Worm (Caenorhabditis elegans) whole organism, L2 larva: ENCODE measurements around the gene Y51A2B.2.
A peak's percentile ranks its signal among the peaks of the same experiment; 100 is the strongest.

ENCODE experiments used
- C34F6.9 ChIP-seq: fragments of 150-350 bp; optimal IDR thresholded peaks from 2 replicates; lab custom pipeline; 2014; ENCODE audit warnings: missing biosample characterization, missing genetic modification characterization
- F13H6.1 ChIP-seq: sonication (generic microtip); optimal IDR thresholded peaks from 2 replicates; lab custom pipeline; 2016; ENCODE audit warnings: missing genetic modification characterization, missing compliant biosample characterization
- Y55F3AM.14 ChIP-seq: fragments of 200-800 bp; sonication (Bioruptor generic); optimal IDR thresholded peaks from 2 replicates; lab custom pipeline; 2018; ENCODE audit warnings: mild to moderate bottlenecking, missing genetic modification characterization, missing compliant biosample characterization
- ZK546.5 ChIP-seq: sonication (generic microtip); optimal IDR thresholded peaks from 2 replicates; lab custom pipeline; 2017; ENCODE audit warnings: missing biosample characterization, missing genetic modification characterization
- alr-1 ChIP-seq: fragments of 150-350 bp; optimal IDR thresholded peaks from 2 replicates; lab custom pipeline; 2014; ENCODE audit warnings: missing biosample characterization, missing genetic modification characterization
- aly-2 ChIP-seq: fragments of 150-350 bp; optimal IDR thresholded peaks from 2 replicates; lab custom pipeline; 2014; ENCODE audit warnings: missing biosample characterization, missing genetic modification characterization
- ama-1 ChIP-seq: fragments of 150-350 bp; optimal IDR thresholded peaks from 2 replicates; lab custom pipeline; 2018; ENCODE audit warnings: inconsistent platforms
- blmp-1 ChIP-seq: sonication (generic microtip); optimal IDR thresholded peaks from 2 replicates; lab custom pipeline; 2017; ENCODE audit warnings: missing genetic modification characterization, mild to moderate bottlenecking, missing compliant biosample characterization, antibody characterized with exemption, moderate library complexity; ENCODE audit not compliant: insufficient read depth
- ceh-82 ChIP-seq: fragments of 150-350 bp; optimal IDR thresholded peaks from 2 replicates; lab custom pipeline; 2014; ENCODE audit warnings: missing biosample characterization, missing genetic modification characterization
- crh-2 ChIP-seq: sonication (generic microtip); optimal IDR thresholded peaks from 2 replicates; lab custom pipeline; 2017; ENCODE audit warnings: missing biosample characterization, missing genetic modification characterization
- dmd-4 ChIP-seq: sonication (generic microtip); optimal IDR thresholded peaks from 2 replicates; lab custom pipeline; 2017; ENCODE audit warnings: missing biosample characterization, missing genetic modification characterization
- egl-27 ChIP-seq: sonication (generic microtip); optimal IDR thresholded peaks from 3 replicates; lab custom pipeline; 2017; ENCODE audit warnings: missing biosample characterization, missing genetic modification reagents, missing genetic modification characterization
- elt-1 ChIP-seq: fragments of 150-350 bp; optimal IDR thresholded peaks from 2 replicates; lab custom pipeline; 2014; ENCODE audit warnings: missing biosample characterization, missing genetic modification characterization
- fos-1 ChIP-seq: fragments of 150-350 bp; optimal IDR thresholded peaks from 2 replicates; lab custom pipeline; 2014; ENCODE audit warnings: missing biosample characterization, missing genetic modification characterization
- gmeb-1 ChIP-seq: fragments of 150-350 bp; optimal IDR thresholded peaks from 2 replicates; lab custom pipeline; 2014; ENCODE audit warnings: missing biosample characterization, missing genetic modification characterization
- lin-11 ChIP-seq: fragments of 150-350 bp; sonication (generic microtip); optimal IDR thresholded peaks from 2 replicates; lab custom pipeline; 2014; ENCODE audit warnings: missing biosample characterization, missing genetic modification characterization, inconsistent platforms, mixed read lengths
- lin-13 ChIP-seq: fragments of 150-350 bp; optimal IDR thresholded peaks from 2 replicates; lab custom pipeline; 2014; ENCODE audit warnings: missing biosample characterization, missing genetic modification reagents, missing genetic modification characterization
- mab-5 ChIP-seq: fragments of 150-350 bp; optimal IDR thresholded peaks from 2 replicates; lab custom pipeline; 2014; ENCODE audit warnings: missing biosample characterization, missing genetic modification characterization
- mbf-1 ChIP-seq: sonication (generic microtip); optimal IDR thresholded peaks from 2 replicates; lab custom pipeline; 2017; ENCODE audit warnings: missing biosample characterization, missing genetic modification characterization
- nhr-11 ChIP-seq: fragments of 150-350 bp; optimal IDR thresholded peaks from 2 replicates; lab custom pipeline; 2014; ENCODE audit warnings: missing biosample characterization, missing genetic modification characterization
- nhr-12 ChIP-seq: fragments of 150-350 bp; optimal IDR thresholded peaks from 2 replicates; lab custom pipeline; 2014; ENCODE audit warnings: missing biosample characterization, missing genetic modification characterization
- nhr-129 ChIP-seq: fragments of 150-350 bp; optimal IDR thresholded peaks from 2 replicates; lab custom pipeline; 2014; ENCODE audit warnings: missing biosample characterization, missing genetic modification characterization
- nhr-21 ChIP-seq: fragments of 150-350 bp; optimal IDR thresholded peaks from 2 replicates; lab custom pipeline; 2014; ENCODE audit warnings: missing biosample characterization, missing genetic modification characterization
- nhr-237 ChIP-seq: fragments of 150-350 bp; optimal IDR thresholded peaks from 2 replicates; lab custom pipeline; 2014; ENCODE audit warnings: missing biosample characterization, missing genetic modification characterization
- nhr-25 ChIP-seq: fragments of 150-350 bp; sonication (generic microtip); optimal IDR thresholded peaks from 3 replicates; lab custom pipeline; 2014; ENCODE audit warnings: missing biosample characterization, missing genetic modification characterization
- nhr-77 ChIP-seq: fragments of 150-350 bp; optimal IDR thresholded peaks from 2 replicates; lab custom pipeline; 2014; ENCODE audit warnings: missing biosample characterization, missing genetic modification characterization
- skn-1 ChIP-seq: sonication (generic microtip); optimal IDR thresholded peaks from 2 replicates; lab custom pipeline; 2017; ENCODE audit warnings: missing biosample characterization, missing genetic modification characterization
- sma-3 ChIP-seq: sonication (generic microtip); optimal IDR thresholded peaks from 2 replicates; lab custom pipeline; 2016; ENCODE audit warnings: missing genetic modification reagents, missing genetic modification characterization, missing compliant biosample characterization
- sma-9 ChIP-seq, 2 experiments: fragments of 150-350 bp in 1 of 2; sonication (generic microtip) in 1 of 2; optimal IDR thresholded peaks; 2 replicates each; lab custom pipeline; 2014 to 2016; ENCODE audit warnings: missing genetic modification characterization in 2 of 2, mild to moderate bottlenecking in 1 of 2, missing biosample characterization in 1 of 2, missing compliant biosample characterization in 1 of 2, missing genetic modification reagents in 1 of 2, moderate library complexity in 1 of 2
- snpc-4 ChIP-seq: fragments of 150-350 bp; optimal IDR thresholded peaks from 2 replicates; lab custom pipeline; 2014; ENCODE audit warnings: missing biosample characterization, missing genetic modification characterization
- unc-39 ChIP-seq: fragments of 150-350 bp; optimal IDR thresholded peaks from 2 replicates; lab custom pipeline; 2014; ENCODE audit warnings: missing biosample characterization, missing genetic modification characterization
- unc-62 ChIP-seq: fragments of 150-350 bp; optimal IDR thresholded peaks from 2 replicates; lab custom pipeline; 2014; ENCODE audit warnings: missing biosample characterization, missing genetic modification reagents, missing genetic modification characterization
- zag-1 ChIP-seq: fragments of 150-350 bp; optimal IDR thresholded peaks from 2 replicates; lab custom pipeline; 2014; ENCODE audit warnings: missing biosample characterization, missing genetic modification characterization
- ztf-1 ChIP-seq: fragments of 200-800 bp; sonication (Bioruptor generic); conservative IDR thresholded peaks from 2 replicates; pipeline ENCODE4 v1.3.6; 2022; ENCODE audit warnings: missing genetic modification characterization, missing compliant biosample characterization
- ztf-11 ChIP-seq: sonication (generic microtip); optimal IDR thresholded peaks from 2 replicates; lab custom pipeline; 2017; ENCODE audit warnings: missing biosample characterization, missing genetic modification characterization

The Y51A2B.2 gene

DNA sequence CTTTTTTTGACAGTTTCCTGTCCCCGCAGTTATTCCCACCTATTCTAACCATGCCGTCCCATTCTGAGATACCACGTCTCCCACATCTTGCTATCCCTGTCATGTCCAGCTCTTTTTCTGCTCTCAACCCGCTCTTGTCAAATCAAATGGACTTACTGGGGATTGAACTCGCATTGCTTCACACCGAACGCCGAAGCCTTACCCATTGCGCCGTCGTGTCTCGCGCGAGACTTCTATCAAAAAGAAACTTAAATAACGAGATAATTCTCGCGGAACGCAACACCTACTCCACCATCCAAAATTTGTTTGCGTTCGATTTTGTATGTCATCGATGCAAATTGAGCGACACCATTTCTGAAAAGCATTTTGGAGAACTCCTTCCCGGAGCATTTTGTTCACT is 30.1 kb upstream of the Y51A2B.2 start:
- TF ChIP-seq nhr-237 (tag; lab: Kevin White, UChicago) (no peak), aly-2 (tag; lab: Kevin White, UChicago) (no peak), gmeb-1 (tag; lab: Kevin White, UChicago) (no peak)
- TF ChIP-seq, all 48 proteins: peak for 0

DNA sequence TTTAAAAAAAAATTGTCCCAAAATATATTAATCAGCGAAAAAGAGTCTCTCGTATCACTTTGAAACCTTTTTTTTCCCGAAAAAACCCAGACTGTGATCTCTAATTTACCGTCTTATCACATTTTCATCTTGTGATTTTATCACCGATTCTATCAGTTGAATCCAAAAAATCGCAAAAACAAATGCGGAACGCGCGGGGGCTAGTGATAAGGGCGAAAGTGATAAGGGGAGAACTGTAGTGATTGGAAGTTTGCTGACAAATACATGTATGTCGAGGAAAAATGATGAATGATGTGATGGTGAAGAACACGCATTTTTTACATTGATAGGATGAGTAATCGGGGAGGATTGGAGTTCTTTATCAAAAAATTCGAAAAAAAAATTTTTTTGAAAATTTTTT is 28.2 kb upstream of the Y51A2B.2 start:
- TF ChIP-seq nhr-21 (tag; lab: Kevin White, UChicago): peak; percentile 74
- no peak for TF ChIP-seq Y55F3AM.14
- TF ChIP-seq nhr-11 (tag; lab: Kevin White, UChicago): no peak
- peak; percentile 96 for TF ChIP-seq skn-1 (tag; lab: Kevin White, UChicago)
- no peak for TF ChIP-seq unc-39 (tag; lab: Kevin White, UChicago)
- TF ChIP-seq crh-2 (tag; lab: Kevin White, UChicago): peak; percentile 72
- no peak for TF ChIP-seq unc-62 (GFP tag; lab: Kevin White, UChicago)
- no peak for TF ChIP-seq ama-1 (lab: Kevin White, UChicago)
- no peak for TF ChIP-seq alr-1 (tag; lab: Kevin White, UChicago)
- no peak for TF ChIP-seq lin-11 (tag; lab: Kevin White, UChicago)
- TF ChIP-seq egl-27 (tag; lab: Kevin White, UChicago): peak; percentile 85
- peak; percentile 100 for TF ChIP-seq fos-1 (tag; lab: Kevin White, UChicago)
- no peak for TF ChIP-seq snpc-4 (tag; lab: Kevin White, UChicago)
- peak; percentile 30 for TF ChIP-seq nhr-129
- TF ChIP-seq C34F6.9 (tag; lab: Kevin White, UChicago): no peak
- no peak for TF ChIP-seq blmp-1 (tag; lab: Kevin White, UChicago)
- TF ChIP-seq sma-9 (GFP tag; optimal IDR thresholded peaks at IDR 0.05; lab: Kevin White, UChicago): peak; percentile 88
- no peak for TF ChIP-seq sma-9 (tag; optimal IDR thresholded peaks at IDR 0.05; lab: Kevin White, UChicago)
- TF ChIP-seq lin-13 (GFP tag; lab: Kevin White, UChicago): no peak
- no peak for TF ChIP-seq ztf-1 (GFP tag; lab: Robert Waterston, UW)
- no peak for TF ChIP-seq ceh-82 (tag; lab: Kevin White, UChicago)
- TF ChIP-seq sma-3: peak; percentile 81
- TF ChIP-seq gmeb-1 (tag; lab: Kevin White, UChicago): peak; percentile 76
- no peak for TF ChIP-seq nhr-25 (tag; lab: Kevin White, UChicago)
- TF ChIP-seq F13H6.1 (tag; lab: Kevin White, UChicago): peak; percentile 38

- TF ChIP-seq nhr-237 (tag; lab: Kevin White, UChicago): no peak
- no peak for TF ChIP-seq dmd-4 (tag; lab: Kevin White, UChicago)
- no peak for TF ChIP-seq snpc-4 (tag; lab: Kevin White, UChicago)
- no peak for TF ChIP-seq mbf-1 (tag; lab: Kevin White, UChicago)
- no peak for TF ChIP-seq sma-9 (GFP tag; optimal IDR thresholded peaks at IDR 0.05; lab: Kevin White, UChicago)
- TF ChIP-seq sma-9 (tag; optimal IDR thresholded peaks at IDR 0.05; lab: Kevin White, UChicago): no peak
- no peak for TF ChIP-seq skn-1 (tag; lab: Kevin White, UChicago)
- no peak for TF ChIP-seq elt-1 (tag; lab: Kevin White, UChicago)
- no peak for TF ChIP-seq sma-3
- TF ChIP-seq zag-1 (tag; lab: Kevin White, UChicago): no peak
- no peak for TF ChIP-seq ztf-1 (GFP tag; lab: Robert Waterston, UW)
- no peak for TF ChIP-seq ceh-82 (tag; lab: Kevin White, UChicago)
- TF ChIP-seq ztf-11: no peak
- no peak for TF ChIP-seq C34F6.9 (tag; lab: Kevin White, UChicago)
- no peak for TF ChIP-seq aly-2 (tag; lab: Kevin White, UChicago)
- TF ChIP-seq fos-1 (tag; lab: Kevin White, UChicago): no peak
- no peak for TF ChIP-seq ama-1 (lab: Kevin White, UChicago)
- TF ChIP-seq nhr-12 (tag; lab: Kevin White, UChicago): no peak
Measured at ce11 chrV:18350046-18350445, 24.2 kb upstream of the Y51A2B.2 start, which contains the start of gene C08E8.3. TSS of gene C08E8.3 (plus strand) at chrV:18350129.

DNA sequence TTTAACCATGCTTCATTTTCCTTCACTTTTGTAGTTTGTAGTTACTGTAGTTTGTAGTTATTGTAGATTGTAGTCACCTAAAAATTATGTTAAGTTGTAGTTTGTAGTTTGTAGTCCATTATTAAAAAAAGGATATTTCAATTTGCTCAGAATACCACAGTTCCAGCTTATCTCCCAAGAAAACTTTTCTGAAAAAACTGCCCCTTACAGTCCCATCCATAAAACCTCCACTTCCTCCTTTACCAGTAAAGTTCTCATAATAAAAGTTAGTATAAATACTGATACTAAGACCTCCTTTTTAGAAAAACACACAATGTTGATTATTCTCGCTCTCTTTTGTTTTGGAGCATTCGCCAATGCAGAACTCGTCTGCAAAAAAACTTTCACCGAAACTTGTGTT is 23.6 kb upstream of the Y51A2B.2 start, which contains the start of gene C08E8.11:
Gene C08E8.11 (plus strand): TSS at position 301 of the 400 bp plus-strand sequence.
- TF ChIP-seq zag-1 (tag; lab: Kevin White, UChicago) (no peak), nhr-77 (tag; lab: Kevin White, UChicago) (no peak)
- TF ChIP-seq, all 48 proteins: peak for 0

DNA sequence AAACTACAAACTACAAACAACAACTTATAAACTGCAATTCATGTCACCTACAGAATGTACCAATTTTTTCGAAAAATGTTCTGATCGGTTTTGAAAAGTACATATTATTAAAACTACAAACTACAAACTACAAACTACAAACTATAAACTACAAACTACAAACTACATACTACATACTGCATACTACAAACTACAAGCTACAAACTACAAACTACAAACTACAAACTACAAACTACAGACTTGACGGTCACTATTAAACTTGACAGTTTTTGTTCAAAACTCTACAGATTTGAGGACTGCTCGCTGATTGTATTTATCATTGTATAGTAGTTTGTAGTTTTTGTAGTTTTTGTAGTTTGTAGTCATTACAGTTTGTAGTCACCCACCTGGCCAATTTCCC is 20.0 kb upstream of the Y51A2B.2 start:
- no peak for TF ChIP-seq skn-1 (tag; lab: Kevin White, UChicago)
- no peak for TF ChIP-seq crh-2 (tag; lab: Kevin White, UChicago)
- TF ChIP-seq mab-5: no peak
- no peak for TF ChIP-seq dmd-4 (tag; lab: Kevin White, UChicago)
- TF ChIP-seq egl-27 (tag; lab: Kevin White, UChicago): no peak
- no peak for TF ChIP-seq ZK546.5 (tag; lab: Kevin White, UChicago)
- TF ChIP-seq aly-2 (tag; lab: Kevin White, UChicago): no peak
